Worm (Caenorhabditis elegans): ENCODE measurements around the gene str-115.

str-115 gene

DNA sequence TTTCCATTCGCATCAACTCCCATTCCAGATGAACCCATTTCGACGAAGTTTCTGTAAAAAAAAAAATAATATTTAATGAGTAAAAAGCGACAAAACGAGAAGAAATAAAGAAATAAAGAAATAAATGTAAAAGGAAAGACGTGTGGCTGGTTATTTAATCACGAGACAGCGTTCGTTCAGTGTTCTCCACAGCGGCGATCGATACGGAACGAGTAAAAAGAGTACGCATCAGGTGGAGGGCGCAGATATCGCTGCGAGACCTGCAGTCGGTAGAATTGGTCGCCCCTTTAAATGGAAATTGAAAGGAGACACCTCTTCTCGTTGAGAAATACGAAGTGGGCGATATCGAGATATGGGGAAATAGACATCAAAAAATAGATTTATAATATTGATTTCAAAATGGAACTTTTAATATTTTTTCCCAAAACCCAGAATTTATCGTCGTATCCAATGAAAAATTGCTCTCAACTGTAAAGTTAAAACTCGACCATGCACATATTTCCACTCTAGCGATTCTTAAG, 40.2 kb upstream of the str-115 start, which contains the start of gene pqn-70 (continued):
- TF ChIP-seq eyg-1 (tag; optimal IDR thresholded peaks at IDR 0.05), result no peak
- no peak for TF ChIP-seq K02D7.2 (tag; optimal IDR thresholded peaks at IDR 0.05)
- no peak for TF ChIP-seq pha-2 (tag; optimal IDR thresholded peaks at IDR 0.05)
- TF ChIP-seq ceh-19 (GFP tag; optimal IDR thresholded peaks at IDR 0.05), result peak; percentile 52
- TF ChIP-seq ref-2 (tag; optimal IDR thresholded peaks at IDR 0.05), result peak; percentile 74
- no peak for TF ChIP-seq ahr-1 (tag; optimal IDR thresholded peaks at IDR 0.05)
- no peak for TF ChIP-seq ttx-3 (tag; optimal IDR thresholded peaks at IDR 0.05)
- TF ChIP-seq sox-4 (tag; optimal IDR thresholded peaks at IDR 0.05), result no peak
- TF ChIP-seq ztf-16 (tag; optimal IDR thresholded peaks at IDR 0.05), result peak; percentile 16
- no peak for TF ChIP-seq T23F11.4 (GFP tag; optimal IDR thresholded peaks at IDR 0.05)
- TF ChIP-seq ceh-2 (tag; optimal IDR thresholded peaks at IDR 0.05), result peak; percentile 66
- TF ChIP-seq ceh-31 (tag; optimal IDR thresholded peaks at IDR 0.05), result peak; percentile 93
- peak; percentile 39 for TF ChIP-seq rnt-1 (tag; optimal IDR thresholded peaks at IDR 0.05)
- peak; percentile 66 for TF ChIP-seq nfya-1 (tag; optimal IDR thresholded peaks at IDR 0.05)
- peak; percentile 52 for TF ChIP-seq fax-1 (tag; optimal IDR thresholded peaks at IDR 0.05)
- TF ChIP-seq zip-5 (tag; optimal IDR thresholded peaks at IDR 0.05), result peak; percentile 32
- TF ChIP-seq ceh-18 (tag; optimal IDR thresholded peaks at IDR 0.05), result peak; percentile 35
- no peak for TF ChIP-seq K09A11.1 (tag; optimal IDR thresholded peaks at IDR 0.05; ENCODE audit: insufficient read depth)
- no peak for TF ChIP-seq ceh-22 (tag; optimal IDR thresholded peaks at IDR 0.05)
- no peak for TF ChIP-seq pax-1 (tag; optimal IDR thresholded peaks at IDR 0.05)
- TF ChIP-seq lim-6 (tag; optimal IDR thresholded peaks at IDR 0.05), result no peak
- TF ChIP-seq sdc-2 (tag; optimal IDR thresholded peaks at IDR 0.05), result no peak
- no peak for TF ChIP-seq unc-3 (GFP tag; conservative IDR thresholded peaks at IDR 0.05)
- TF ChIP-seq unc-3 (tag; optimal IDR thresholded peaks at IDR 0.05), result no peak
- peak; percentile 15 for TF ChIP-seq dve-1 (tag; optimal IDR thresholded peaks at IDR 0.05)
- peak; percentile 10 for TF ChIP-seq dmd-4 (tag; optimal IDR thresholded peaks at IDR 0.05; ENCODE audit: borderline replicate concordance)
- TF ChIP-seq ceh-30 (tag; optimal IDR thresholded peaks at IDR 0.05), result no peak
- TF ChIP-seq elt-4 (tag; optimal IDR thresholded peaks at IDR 0.05), result no peak
- no peak for TF ChIP-seq nhr-232 (tag; optimal IDR thresholded peaks at IDR 0.05)
- peak; percentile 68 for TF ChIP-seq C08G9.2 (tag; optimal IDR thresholded peaks at IDR 0.05)
- no peak for TF ChIP-seq pat-9 (tag; optimal IDR thresholded peaks at IDR 0.05)
- no peak for TF ChIP-seq fkh-10 (GFP tag; optimal IDR thresholded peaks at IDR 0.05)
- peak; percentile 40 for TF ChIP-seq pqm-1 (tag; optimal IDR thresholded peaks at IDR 0.05)
- peak; percentile 86 for TF ChIP-seq unc-42 (tag; optimal IDR thresholded peaks at IDR 0.05)
- peak; percentile 9 for TF ChIP-seq pros-1 (tag; optimal IDR thresholded peaks at IDR 0.05)
- TF ChIP-seq lin-11 (tag; optimal IDR thresholded peaks at IDR 0.05), result no peak
- TF ChIP-seq hlh-30 (tag; optimal IDR thresholded peaks at IDR 0.05; ENCODE audit: insufficient read depth), result peak; percentile 94
- TF ChIP-seq tbx-2 (tag; optimal IDR thresholded peaks at IDR 0.05), result peak; percentile 79
- no peak for TF ChIP-seq npax-4 (tag; optimal IDR thresholded peaks at IDR 0.05)
- no peak for TF ChIP-seq ama-1 (optimal IDR thresholded peaks at IDR 0.05)
- TF ChIP-seq sox-2 (GFP tag; IDR thresholded peaks at IDR 0.05), result no peak
- peak; percentile 36 for TF ChIP-seq tbx-7 (tag; optimal IDR thresholded peaks at IDR 0.05)

DNA sequence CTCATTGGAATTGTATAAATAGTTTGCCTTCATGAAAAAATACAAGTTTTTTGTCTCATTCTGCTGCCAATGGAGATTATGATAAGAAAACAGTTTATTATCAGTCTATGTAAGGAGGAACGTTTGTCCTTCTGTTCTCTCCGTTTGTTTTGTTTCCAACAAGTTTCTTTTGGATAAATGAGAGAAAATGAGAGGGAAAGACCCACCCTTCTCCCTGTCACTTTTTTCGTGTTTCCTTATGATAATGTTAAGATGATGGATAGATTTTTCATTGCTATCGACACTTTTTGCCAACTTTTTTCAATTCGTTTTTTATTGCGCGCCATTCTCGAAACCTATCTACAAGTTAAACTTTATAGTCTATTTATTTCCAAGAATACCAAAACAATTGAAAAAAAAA, 37.7 kb upstream of the str-115 start:
- TF ChIP-seq elt-2 (tag; optimal IDR thresholded peaks at IDR 0.05), result peak; percentile 8
- no peak for TF ChIP-seq K09A11.1 (tag; optimal IDR thresholded peaks at IDR 0.05; ENCODE audit: insufficient read depth)
- no peak for TF ChIP-seq ztf-16 (tag; optimal IDR thresholded peaks at IDR 0.05)
- no peak for TF ChIP-seq ceh-31 (tag; optimal IDR thresholded peaks at IDR 0.05)
